Fruit fly (Drosophila melanogaster) whole organism, wandering third instar larva: ENCODE results near the gene Brf.

Experiments used
- GATAd ChIP-seq: sonication (Bioruptor generic); optimal IDR thresholded peaks from 2 replicates; lab custom pipeline; 2016; ENCODE audit warnings: missing biosample characterization, missing genetic modification characterization
- Mio ChIP-seq: sonication (Bioruptor generic); optimal IDR thresholded peaks from 2 replicates; lab custom pipeline; 2016; ENCODE audit warnings: missing biosample characterization, missing genetic modification characterization
- Sp1 ChIP-seq: fragments of 200-800 bp; sonication (Bioruptor generic); optimal IDR thresholded peaks from 3 replicates; lab custom pipeline; 2019; ENCODE audit warnings: missing biosample characterization, mild to moderate bottlenecking, missing genetic modification characterization, moderate library complexity
- brk ChIP-seq: fragments of 200-800 bp; sonication (Bioruptor generic); optimal IDR thresholded peaks from 2 replicates; lab custom pipeline; 2016; ENCODE audit warnings: missing biosample characterization, mild to moderate bottlenecking, missing genetic modification characterization
- h ChIP-seq: fragments of 200-800 bp; sonication (Bioruptor generic); optimal IDR thresholded peaks from 3 replicates; lab custom pipeline; 2016; ENCODE audit warnings: missing biosample characterization, mild to moderate bottlenecking, missing genetic modification characterization

DNA sequence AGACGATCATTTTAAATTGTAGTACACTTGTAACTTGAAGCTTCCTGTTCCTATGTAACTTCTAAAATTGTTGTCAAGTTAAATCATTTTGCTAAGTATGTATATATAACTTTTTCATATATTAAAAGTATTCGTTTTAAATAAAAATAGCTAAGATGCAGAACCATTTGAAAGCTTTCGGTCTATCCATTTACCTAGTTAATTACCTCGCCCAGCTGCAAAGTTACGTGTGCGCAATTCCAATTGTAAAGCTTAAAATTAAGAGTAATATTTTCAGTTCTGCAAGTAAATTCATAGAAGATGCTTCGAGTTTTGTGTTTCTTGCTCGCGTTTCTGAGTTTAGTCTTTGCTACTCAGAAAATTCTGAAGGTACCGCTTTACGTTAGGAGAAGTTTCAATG, 18.2 kb upstream of the Brf start, which contains the start of gene CG5860:
- TF ChIP-seq Mio (GFP tag; lab: Kevin White, UChicago) (no peak), h (GFP tag; lab: Kevin White, UChicago) (no peak), Sp1 (no peak), GATAd (GFP tag; lab: Kevin White, UChicago) (no peak), brk (GFP tag; lab: Kevin White, UChicago) (no peak)
